Fruit fly (Drosophila melanogaster) whole organism, adult: ENCODE measurements around the gene CG1103.

ENCODE experiments used
- CG11617 ChIP-seq: fragments of 200-800 bp; sonication (Bioruptor generic); optimal IDR thresholded peaks from 2 replicates; lab custom pipeline; 2017; ENCODE audit warnings: mild to moderate bottlenecking, missing biosample characterization, missing genetic modification reagents, missing genetic modification characterization
- CG12768 ChIP-seq: fragments of 200-800 bp; sonication (Bioruptor generic); optimal IDR thresholded peaks from 2 replicates; lab custom pipeline; 2017; ENCODE audit warnings: missing biosample characterization, missing genetic modification characterization, mild to moderate bottlenecking, moderate library complexity, missing genetic modification reagents
- CG14711 ChIP-seq: fragments of 200-800 bp; sonication (Bioruptor generic); optimal IDR thresholded peaks from 2 replicates; lab custom pipeline; 2018; ENCODE audit warnings: missing biosample characterization, mild to moderate bottlenecking, missing genetic modification characterization, moderate library complexity
- CG1620 ChIP-seq: fragments of 200-800 bp; sonication (Bioruptor generic); optimal IDR thresholded peaks from 2 replicates; lab custom pipeline; 2016; ENCODE audit warnings: missing biosample characterization, missing genetic modification characterization
- CG33017 ChIP-seq: fragments of 200-800 bp; sonication (Bioruptor generic); optimal IDR thresholded peaks from 2 replicates; lab custom pipeline; 2018; ENCODE audit warnings: missing biosample characterization, mild to moderate bottlenecking, missing genetic modification characterization, moderate library complexity
- CG5204 ChIP-seq: fragments of 200-800 bp; sonication (Bioruptor generic); optimal IDR thresholded peaks from 2 replicates; lab custom pipeline; 2016; ENCODE audit warnings: missing biosample characterization, missing genetic modification characterization
- CG7045 ChIP-seq: fragments of 200-800 bp; sonication (Bioruptor generic); optimal IDR thresholded peaks from 2 replicates; lab custom pipeline; 2017; ENCODE audit warnings: missing biosample characterization, mild to moderate bottlenecking, missing genetic modification characterization
- CG7101 ChIP-seq: fragments of 200-800 bp; sonication (Bioruptor generic); optimal IDR thresholded peaks from 2 replicates; lab custom pipeline; 2018; ENCODE audit warnings: missing biosample characterization, mild to moderate bottlenecking, missing genetic modification characterization, moderate library complexity
- Clk ChIP-seq: fragments of 200-800 bp; sonication (Bioruptor generic); optimal IDR thresholded peaks from 2 replicates; lab custom pipeline; 2017; ENCODE audit warnings: missing biosample characterization, missing genetic modification characterization
- Crg-1 ChIP-seq: fragments of 200-800 bp; sonication (Bioruptor generic); optimal IDR thresholded peaks from 2 replicates; lab custom pipeline; 2016; ENCODE audit warnings: missing biosample characterization, missing genetic modification characterization
- Hr96 ChIP-seq: fragments of 200-800 bp; sonication (Bioruptor generic); optimal IDR thresholded peaks from 2 replicates; lab custom pipeline; 2016; ENCODE audit warnings: missing biosample characterization, missing genetic modification characterization
- Mnt ChIP-seq: fragments of 200-800 bp; sonication (Bioruptor generic); optimal IDR thresholded peaks from 2 replicates; lab custom pipeline; 2016; ENCODE audit warnings: missing biosample characterization, mild to moderate bottlenecking, missing genetic modification characterization
- bab1 ChIP-seq: fragments of 200-800 bp; sonication (Bioruptor generic); optimal IDR thresholded peaks from 3 replicates; lab custom pipeline; 2019; ENCODE audit warnings: missing biosample characterization, mild to moderate bottlenecking, missing genetic modification characterization, moderate library complexity
- cic ChIP-seq: fragments of 200-800 bp; sonication (Bioruptor generic); optimal IDR thresholded peaks from 2 replicates; lab custom pipeline; 2017; ENCODE audit warnings: missing biosample characterization, mild to moderate bottlenecking, missing genetic modification characterization, moderate library complexity
- cnc ChIP-seq, 2 experiments: fragments of >200 bp; optimal IDR thresholded peaks; 2 replicates each; lab custom pipeline; 2017
- kay ChIP-seq: fragments of 200-800 bp; sonication (Bioruptor generic); peaks from one replicate; lab custom pipeline; 2016; ENCODE audit warnings: missing biosample characterization, missing genetic modification characterization, borderline replicate concordance
- ovo ChIP-seq: fragments of 200-800 bp; sonication (Bioruptor generic); optimal IDR thresholded peaks from 2 replicates; lab custom pipeline; 2016; ENCODE audit warnings: missing biosample characterization, missing genetic modification characterization
- pad ChIP-seq: fragments of 200-800 bp; sonication (Bioruptor generic); optimal IDR thresholded peaks from 3 replicates; lab custom pipeline; 2017; ENCODE audit warnings: missing biosample characterization, missing genetic modification characterization, mild to moderate bottlenecking, moderate library complexity, missing genetic modification reagents
- tj ChIP-seq: fragments of 200-800 bp; sonication (Bioruptor generic); optimal IDR thresholded peaks from 3 replicates; lab custom pipeline; 2017; ENCODE audit warnings: missing biosample characterization, mild to moderate bottlenecking, missing genetic modification characterization, moderate library complexity
- toe ChIP-seq: fragments of 200-800 bp; sonication (Bioruptor generic); optimal IDR thresholded peaks from 2 replicates; lab custom pipeline; 2016; ENCODE audit warnings: missing biosample characterization, missing genetic modification characterization

The CG1103 gene

dm6 chr3R:4353569-4353968, 16.0 kb downstream of the CG1103 start:
- TF ChIP-seq CG7045 (GFP tag; lab: Kevin White, UChicago) = no peak
- no peak for TF ChIP-seq bab1
- no peak for TF ChIP-seq toe (GFP tag; lab: Kevin White, UChicago)
- TF ChIP-seq pad (GFP tag; lab: Kevin White, UChicago) = no peak
- no peak for TF ChIP-seq cnc (optimal IDR thresholded peaks at IDR 0.05; lab: Kevin White, UChicago)
- TF ChIP-seq Clk (GFP tag; lab: Kevin White, UChicago) = no peak
- no peak for TF ChIP-seq CG11617 (GFP tag; lab: Kevin White, UChicago)
- no peak for TF ChIP-seq CG1620 (GFP tag; lab: Kevin White, UChicago)
- TF ChIP-seq Hr96 (GFP tag; lab: Kevin White, UChicago) = no peak
- TF ChIP-seq CG12768 = no peak
- TF ChIP-seq CG7101 (tag; lab: Kevin White, UChicago) = no peak
- no peak for TF ChIP-seq cic (GFP tag; lab: Kevin White, UChicago)

DNA sequence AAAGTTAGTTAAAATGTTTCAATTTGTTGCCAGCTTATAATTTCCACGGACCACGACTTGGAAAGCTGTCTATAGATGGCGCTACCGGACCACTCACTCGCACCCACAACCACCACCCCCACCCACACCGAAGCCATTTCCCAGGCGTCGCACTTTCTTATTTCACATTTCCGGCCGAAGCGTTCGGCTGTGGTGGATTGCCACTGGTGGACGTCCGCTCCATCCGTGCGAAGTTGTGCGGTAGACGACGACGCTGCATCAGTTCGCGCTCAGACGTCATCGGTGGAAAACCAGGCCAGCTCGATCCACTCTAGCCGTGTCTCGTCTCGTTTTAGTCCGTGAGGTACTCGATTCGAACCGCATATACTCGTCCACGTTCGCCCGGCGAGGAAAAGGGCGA, 22.1 kb downstream of the CG1103 start, which contains the start of gene CG1090:
Gene CG1090 (plus strand): TSS at position 259 of the 400 bp plus-strand sequence.
- TF ChIP-seq Clk (GFP tag; lab: Kevin White, UChicago) = no peak
- no peak for TF ChIP-seq bab1
- peak; percentile 7 for TF ChIP-seq CG33017 (tag; lab: Kevin White, UChicago)
- TF ChIP-seq CG1620 (GFP tag; lab: Kevin White, UChicago) = no peak
- no peak for TF ChIP-seq Mnt (GFP tag; lab: Kevin White, UChicago)
- no peak for TF ChIP-seq Hr96 (GFP tag; lab: Kevin White, UChicago)
- no peak for TF ChIP-seq pad (GFP tag; lab: Kevin White, UChicago)
- TF ChIP-seq CG12768 = peak; percentile 9
- TF ChIP-seq cnc (optimal IDR thresholded peaks at IDR 0.05; lab: Kevin White, UChicago) = no peak

- TF ChIP-seq pad (GFP tag; lab: Kevin White, UChicago) = no peak
- no peak for TF ChIP-seq Crg-1 (GFP tag; lab: Kevin White, UChicago)
- peak; percentile 8 for TF ChIP-seq ovo (GFP tag; lab: Kevin White, UChicago)
- TF ChIP-seq CG33017 (tag; lab: Kevin White, UChicago) = peak; percentile 12
- TF ChIP-seq CG1620 (GFP tag; lab: Kevin White, UChicago) = no peak
- no peak for TF ChIP-seq CG14711 (tag; lab: Kevin White, UChicago)
- TF ChIP-seq Hr96 (GFP tag; lab: Kevin White, UChicago) = no peak
These were observed 23.1 kb downstream of the CG1103 start for dm6 chr3R:4360668-4361110.

- TF ChIP-seq toe (GFP tag; lab: Kevin White, UChicago) (no peak), bab1 (no peak), CG7045 (GFP tag; lab: Kevin White, UChicago) (no peak), CG14711 (tag; lab: Kevin White, UChicago) (no peak), Clk (GFP tag; lab: Kevin White, UChicago) (no peak), CG11617 (GFP tag; lab: Kevin White, UChicago) (no peak), CG5204 (GFP tag; lab: Kevin White, UChicago) (no peak), Crg-1 (GFP tag; lab: Kevin White, UChicago) (no peak), cic (GFP tag; lab: Kevin White, UChicago) (no peak), Hr96 (GFP tag; lab: Kevin White, UChicago) (no peak), CG1620 (GFP tag; lab: Kevin White, UChicago) (no peak), kay (GFP tag; lab: Kevin White, UChicago) (no peak), ovo (GFP tag; lab: Kevin White, UChicago) (no peak), tj (no peak), pad (GFP tag; lab: Kevin White, UChicago) (no peak), CG12768 (no peak), CG33017 (tag; lab: Kevin White, UChicago) (no peak), Mnt (GFP tag; lab: Kevin White, UChicago) (no peak), cnc (optimal IDR thresholded peaks at IDR 0.05; lab: Kevin White, UChicago) (no peak)
These were observed 24.5 kb downstream of the CG1103 start for dm6 chr3R:4362010-4362409.

- TF ChIP-seq Crg-1 (GFP tag; lab: Kevin White, UChicago) = peak; percentile 79
- peak; percentile 95 for TF ChIP-seq CG12768
- peak; percentile 63 for TF ChIP-seq Hr96 (GFP tag; lab: Kevin White, UChicago)
- no peak for TF ChIP-seq cnc (optimal IDR thresholded peaks at IDR 0.05; lab: Kevin White, UChicago)
- no peak for TF ChIP-seq CG5204 (GFP tag; lab: Kevin White, UChicago)
- TF ChIP-seq kay (GFP tag; lab: Kevin White, UChicago) = peak; percentile 89
- peak; percentile 27 for TF ChIP-seq CG7045 (GFP tag; lab: Kevin White, UChicago)
- peak; percentile 96 for TF ChIP-seq pad (GFP tag; lab: Kevin White, UChicago)
- TF ChIP-seq cic (GFP tag; lab: Kevin White, UChicago) = peak; percentile 95
- TF ChIP-seq CG14711 (tag; lab: Kevin White, UChicago) = peak; percentile 36
- peak; percentile 55 for TF ChIP-seq CG11617 (GFP tag; lab: Kevin White, UChicago)
- no peak for TF ChIP-seq CG1620 (GFP tag; lab: Kevin White, UChicago)
- TF ChIP-seq Mnt (GFP tag; lab: Kevin White, UChicago) = peak; percentile 92
- TF ChIP-seq toe (GFP tag; lab: Kevin White, UChicago) = no peak
- peak; percentile 55 for TF ChIP-seq CG33017 (tag; lab: Kevin White, UChicago)
- peak; percentile 71 for TF ChIP-seq CG7101 (tag; lab: Kevin White, UChicago)
- TF ChIP-seq bab1 = peak; percentile 78
- no peak for TF ChIP-seq Clk (GFP tag; lab: Kevin White, UChicago)
- peak; percentile 73 for TF ChIP-seq ovo (GFP tag; lab: Kevin White, UChicago)
- TF ChIP-seq tj = peak; percentile 29
These were observed 41.1 kb downstream of the CG1103 start, which contains the start of gene Sfxn1-3 for dm6 chr3R:4378363-4379354. Gene Sfxn1-3, plus strand, starts transcription at chr3R:4378600.
